Worm (Caenorhabditis elegans) whole organism, early embryonic: ENCODE data around the gene kin-18.

ENCODE experiments used
- B0310.2 ChIP-seq: sonication (generic microtip); optimal IDR thresholded peaks from 2 replicates; lab custom pipeline; 2016; ENCODE audit warnings: mild to moderate bottlenecking, missing genetic modification characterization, missing compliant biosample characterization
- ama-1 ChIP-seq: fragments of 150-350 bp; optimal IDR thresholded peaks from 2 replicates; lab custom pipeline; 2014
- ceh-36 ChIP-seq: sonication (generic microtip); optimal IDR thresholded peaks from 2 replicates; lab custom pipeline; 2016; ENCODE audit warnings: missing genetic modification characterization, inconsistent platforms, missing compliant biosample characterization
- ets-7 ChIP-seq: sonication (generic microtip); optimal IDR thresholded peaks from 2 replicates; lab custom pipeline; 2016; ENCODE audit warnings: missing genotype, missing genetic modification characterization, missing compliant biosample characterization
- flt-1 ChIP-seq: fragments of 200-800 bp; sonication (Bioruptor generic); IDR thresholded peaks from 2 replicates; pipeline ENCODE4 v1.3.6; 2022; ENCODE audit warnings: missing genetic modification characterization, missing compliant biosample characterization
- tbx-11 ChIP-seq: fragments of 200-800 bp; sonication (Bioruptor generic); IDR thresholded peaks from 2 replicates; pipeline ENCODE4 v1.3.6; 2022; ENCODE audit warnings: missing genetic modification characterization, missing compliant biosample characterization
- tra-4 ChIP-seq: sonication (generic microtip); optimal IDR thresholded peaks from 2 replicates; lab custom pipeline; 2017; ENCODE audit warnings: missing genetic modification characterization, missing compliant biosample characterization

DNA sequence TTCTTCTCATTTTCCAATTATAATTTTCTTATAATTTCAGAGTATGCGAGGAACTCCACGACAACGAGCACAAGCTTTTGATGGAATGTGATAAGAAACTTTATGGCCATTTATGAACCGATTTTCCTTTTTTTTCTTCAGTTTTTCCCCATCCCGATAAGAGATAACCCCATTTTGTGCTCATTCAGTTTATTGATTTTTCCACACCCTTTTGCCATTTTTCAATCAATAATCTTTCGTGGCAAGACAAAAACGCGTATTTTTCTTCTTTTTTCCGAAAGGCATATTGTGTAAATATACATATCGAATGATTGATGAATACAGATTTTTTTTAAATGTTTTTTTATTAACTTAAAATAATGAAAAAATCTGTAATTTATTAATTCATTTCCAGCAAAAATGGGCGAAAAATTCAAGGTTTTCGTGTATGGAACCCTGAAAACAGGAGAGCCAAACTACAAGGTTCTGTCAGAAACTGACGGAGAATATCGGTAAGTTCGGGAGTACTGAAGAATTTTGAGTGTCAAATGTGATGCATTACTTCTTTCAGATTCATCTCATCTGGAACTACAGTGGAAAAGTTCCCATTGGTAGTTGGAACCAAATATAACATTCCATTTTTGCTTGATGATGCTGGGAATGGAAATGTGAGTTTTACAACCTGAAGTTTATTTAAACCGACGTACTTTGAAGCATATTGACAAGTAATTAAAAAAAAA, 46.0 kb downstream of the kin-18 start, which contains the start of gene F42A10.9:
- TF ChIP-seq ceh-36 (tag; lab: Kevin White, UChicago): no peak
- TF ChIP-seq tbx-11 (GFP tag; lab: Robert Waterston, UW): no peak
- TF ChIP-seq flt-1 (GFP tag; lab: Robert Waterston, UW): no peak
- TF ChIP-seq tra-4: no peak
- no peak for TF ChIP-seq ama-1 (lab: Kevin White, UChicago)
- TF ChIP-seq B0310.2 (tag; lab: Kevin White, UChicago): no peak
- no peak for TF ChIP-seq ets-7 (tag; lab: Kevin White, UChicago)
